Worm (Caenorhabditis elegans): ENCODE data around the gene sri-33.
A peak's percentile ranks its signal among the peaks of the same experiment; 100 is the strongest.
"Not testable (repeated sequence)": the region's sequence is repeated elsewhere in the genome, so short reads cannot be mapped to it uniquely, and the experiment has no call there.

sri-33 gene

ce11 chrII:3135293-3135692 lies 21.4 kb downstream of the sri-33 start:
- TF ChIP-seq fos-1 (tag; optimal IDR thresholded peaks at IDR 0.05) (no peak), R02D3.7 (tag; optimal IDR thresholded peaks at IDR 0.05) (no peak), lsy-2 (tag; optimal IDR thresholded peaks at IDR 0.05) (no peak), zag-1 (tag; optimal IDR thresholded peaks at IDR 0.05) (no peak), ztf-1 (GFP tag; conservative IDR thresholded peaks at IDR 0.05) (no peak), unc-55 (GFP tag; optimal IDR thresholded peaks at IDR 0.05) (no peak), aly-2 (tag; optimal IDR thresholded peaks at IDR 0.05) (no peak), snpc-4 (tag; optimal IDR thresholded peaks at IDR 0.05) (no peak), alr-1 (tag; optimal IDR thresholded peaks at IDR 0.05) (no peak), nhr-12 (tag; optimal IDR thresholded peaks at IDR 0.05) (no peak), ztf-11 (tag; optimal IDR thresholded peaks at IDR 0.05) (no peak), Y55F3AM.14 (GFP tag; optimal IDR thresholded peaks at IDR 0.05) (no peak), dmd-4 (tag; optimal IDR thresholded peaks at IDR 0.05) (no peak), mdl-1 (tag; optimal IDR thresholded peaks at IDR 0.05) (no peak), skn-1 (tag; optimal IDR thresholded peaks at IDR 0.05) (no peak), sma-9 (GFP tag; optimal IDR thresholded peaks at IDR 0.05) (no peak), sma-9 (tag; optimal IDR thresholded peaks at IDR 0.05) (no peak)

ce11 chrII:3129007-3129406 lies 27.6 kb downstream of the sri-33 start, which contains the start of gene chil-24:
chil-24 (plus strand) TSS chrII:3129162.
- TF ChIP-seq unc-55 (GFP tag; optimal IDR thresholded peaks at IDR 0.05) (peak; percentile 16), sma-9 (GFP tag; optimal IDR thresholded peaks at IDR 0.05) (peak; percentile 7), sma-9 (tag; optimal IDR thresholded peaks at IDR 0.05) (no peak), mdl-1 (tag; optimal IDR thresholded peaks at IDR 0.05) (no peak)

- not testable (repeated sequence) for TF ChIP-seq nhr-12 (tag; optimal IDR thresholded peaks at IDR 0.05); Y55F3AM.14 (GFP tag; optimal IDR thresholded peaks at IDR 0.05); gmeb-1 (tag; optimal IDR thresholded peaks at IDR 0.05)
These were observed 29.9 kb downstream of the sri-33 start, which contains the start of gene ins-31 for ce11 chrII:3126741-3127140. ins-31 (plus strand) TSS chrII:3127041.

ce11 chrII:3126341-3126740 lies 30.3 kb downstream of the sri-33 start, which contains the start of gene ins-19:
ins-19 (minus strand) TSS chrII:3126441.
- TF ChIP-seq peb-1 (tag; optimal IDR thresholded peaks at IDR 0.05): no peak
- TF ChIP-seq crh-2 (tag; optimal IDR thresholded peaks at IDR 0.05): no peak
- TF ChIP-seq sma-9 (GFP tag; optimal IDR thresholded peaks at IDR 0.05): no peak
- no peak for TF ChIP-seq sma-9 (tag; optimal IDR thresholded peaks at IDR 0.05)
- TF ChIP-seq nhr-12 (tag; optimal IDR thresholded peaks at IDR 0.05): no peak
- no peak for TF ChIP-seq nhr-129 (tag; optimal IDR thresholded peaks at IDR 0.05)
- TF ChIP-seq nhr-10 (tag; optimal IDR thresholded peaks at IDR 0.05): no peak
- TF ChIP-seq unc-62 (GFP tag; optimal IDR thresholded peaks at IDR 0.05): no peak
- TF ChIP-seq elt-1 (tag; optimal IDR thresholded peaks at IDR 0.05): no peak
- TF ChIP-seq C34F6.9 (tag; optimal IDR thresholded peaks at IDR 0.05): no peak
- no peak for TF ChIP-seq ZK546.5 (tag; optimal IDR thresholded peaks at IDR 0.05)
- no peak for TF ChIP-seq mdl-1 (tag; optimal IDR thresholded peaks at IDR 0.05)
- no peak for TF ChIP-seq ceh-16 (tag; optimal IDR thresholded peaks at IDR 0.05)
- no peak for TF ChIP-seq nhr-77 (tag; optimal IDR thresholded peaks at IDR 0.05)
- no peak for TF ChIP-seq lsy-2 (tag; optimal IDR thresholded peaks at IDR 0.05)
- no peak for TF ChIP-seq F13H6.1 (tag; optimal IDR thresholded peaks at IDR 0.05)
- no peak for TF ChIP-seq skn-1 (tag; optimal IDR thresholded peaks at IDR 0.05)

- TF ChIP-seq ceh-82 (tag; optimal IDR thresholded peaks at IDR 0.05) (no peak), nhr-129 (tag; optimal IDR thresholded peaks at IDR 0.05) (no peak), alr-1 (tag; optimal IDR thresholded peaks at IDR 0.05) (no peak), unc-55 (GFP tag; optimal IDR thresholded peaks at IDR 0.05) (no peak), sma-3 (GFP tag; optimal IDR thresholded peaks at IDR 0.05) (no peak), lsy-2 (tag; optimal IDR thresholded peaks at IDR 0.05) (no peak), ceh-16 (tag; optimal IDR thresholded peaks at IDR 0.05) (no peak), lin-13 (GFP tag; optimal IDR thresholded peaks at IDR 0.05) (no peak), nhr-11 (tag; optimal IDR thresholded peaks at IDR 0.05) (no peak), ama-1 (optimal IDR thresholded peaks at IDR 0.05) (no peak), mdl-1 (tag; optimal IDR thresholded peaks at IDR 0.05) (no peak), dmd-4 (tag; optimal IDR thresholded peaks at IDR 0.05) (no peak), crh-2 (tag; optimal IDR thresholded peaks at IDR 0.05) (no peak), nhr-21 (tag; optimal IDR thresholded peaks at IDR 0.05) (no peak), ztf-1 (GFP tag; conservative IDR thresholded peaks at IDR 0.05) (no peak), peb-1 (tag; optimal IDR thresholded peaks at IDR 0.05) (no peak)
These were observed 33.4 kb downstream of the sri-33 start, which contains the start of gene srh-71 for ce11 chrII:3123206-3123605. srh-71 (plus strand) TSS chrII:3123506.

All from whole organism, L2 larva.